Worm (Caenorhabditis elegans) whole organism, L4/young adult: Measurements from ENCODE around the gene meg-1.

Source experiments
- W03F9.2 ChIP-seq: fragments of 150-350 bp; optimal IDR thresholded peaks from 2 replicates; lab custom pipeline; 2014; ENCODE audit warnings: missing biosample characterization, missing genetic modification characterization
- dao-5 ChIP-seq: sonication (generic microtip); optimal IDR thresholded peaks from 2 replicates; lab custom pipeline; 2016; ENCODE audit warnings: missing genotype, missing genetic modification characterization, moderate library complexity, missing compliant biosample characterization
- him-1 ChIP-seq: sonication (generic microtip); optimal IDR thresholded peaks from 2 replicates; lab custom pipeline; 2016; ENCODE audit warnings: missing genotype, missing genetic modification reagents, missing genetic modification characterization, missing compliant biosample characterization

The meg-1 gene

ce11 chrX:13881760-13882369, 47.6 kb downstream of the meg-1 start:
- TF ChIP-seq dao-5 (tag; lab: Kevin White, UChicago) (no peak), him-1 (tag; lab: Kevin White, UChicago) (no peak), W03F9.2 (tag; lab: Kevin White, UChicago) (no peak)

ce11 chrX:13878082-13878481, 51.4 kb downstream of the meg-1 start:
- no peak for TF ChIP-seq W03F9.2 (tag; lab: Kevin White, UChicago)
